Worm (Caenorhabditis elegans) whole organism, early embryonic: Measurements from ENCODE around the gene nspd-7.

Experiments used
- B0310.2 ChIP-seq: sonication (generic microtip); optimal IDR thresholded peaks from 2 replicates; lab custom pipeline; 2016; ENCODE audit warnings: mild to moderate bottlenecking, missing genetic modification characterization, missing compliant biosample characterization
- F13C5.2 ChIP-seq: sonication (generic microtip); optimal IDR thresholded peaks from 2 replicates; lab custom pipeline; 2017; ENCODE audit warnings: mild to moderate bottlenecking, missing genetic modification characterization, inconsistent platforms, missing compliant biosample characterization
- aly-1 ChIP-seq: sonication (generic microtip); optimal IDR thresholded peaks from 2 replicates; lab custom pipeline; 2016; ENCODE audit warnings: missing genetic modification characterization, missing compliant biosample characterization
- ama-1 ChIP-seq: fragments of 150-350 bp; optimal IDR thresholded peaks from 2 replicates; lab custom pipeline; 2014
- ceh-13 ChIP-seq: fragments of 200-800 bp; sonication (Bioruptor generic); optimal IDR thresholded peaks from 2 replicates; lab custom pipeline; 2018; ENCODE audit warnings: mild to moderate bottlenecking, missing genetic modification characterization, missing compliant biosample characterization
- ceh-36 ChIP-seq: sonication (generic microtip); optimal IDR thresholded peaks from 2 replicates; lab custom pipeline; 2016; ENCODE audit warnings: missing genetic modification characterization, inconsistent platforms, missing compliant biosample characterization
- ets-7 ChIP-seq: sonication (generic microtip); optimal IDR thresholded peaks from 2 replicates; lab custom pipeline; 2016; ENCODE audit warnings: missing genotype, missing genetic modification characterization, missing compliant biosample characterization
- flt-1 ChIP-seq: fragments of 200-800 bp; sonication (Bioruptor generic); IDR thresholded peaks from 2 replicates; pipeline ENCODE4 v1.3.6; 2022; ENCODE audit warnings: missing genetic modification characterization, missing compliant biosample characterization
- hmbx-1 ChIP-seq: sonication (generic microtip); optimal IDR thresholded peaks from 2 replicates; lab custom pipeline; 2016; ENCODE audit warnings: mild to moderate bottlenecking, missing genetic modification characterization, missing compliant biosample characterization
- hmg-4 ChIP-seq: fragments of 200-800 bp; sonication (Bioruptor generic); optimal IDR thresholded peaks from 2 replicates; lab custom pipeline; 2018; ENCODE audit warnings: mild to moderate bottlenecking, missing genetic modification characterization, missing compliant biosample characterization
- hnd-1 ChIP-seq: sonication (generic microtip); optimal IDR thresholded peaks from 2 replicates; lab custom pipeline; 2016; ENCODE audit warnings: missing genetic modification characterization, missing compliant biosample characterization
- pes-1 ChIP-seq: fragments of 200-800 bp; sonication (Bioruptor generic); IDR thresholded peaks from 2 replicates; pipeline ENCODE4 v1.3.6; 2022; ENCODE audit warnings: missing genetic modification reagents, missing genetic modification characterization, missing compliant biosample characterization
- scrt-1 ChIP-seq: fragments of 200-800 bp; sonication (Bioruptor generic); IDR thresholded peaks from 2 replicates; pipeline ENCODE4 v1.3.6; 2022; ENCODE audit warnings: missing genetic modification characterization, missing compliant biosample characterization
- sea-1 ChIP-seq: fragments of 200-800 bp; sonication (Bioruptor generic); conservative IDR thresholded peaks from 2 replicates; pipeline ENCODE4 v1.3.6; 2022; ENCODE audit warnings: missing genetic modification characterization, missing compliant biosample characterization
- tbx-11 ChIP-seq: fragments of 200-800 bp; sonication (Bioruptor generic); IDR thresholded peaks from 2 replicates; pipeline ENCODE4 v1.3.6; 2022; ENCODE audit warnings: missing genetic modification characterization, missing compliant biosample characterization
- tbx-37 ChIP-seq: fragments of 200-800 bp; sonication (Bioruptor generic); conservative IDR thresholded peaks from 2 replicates; pipeline ENCODE4 v1.3.6; 2022; ENCODE audit warnings: missing genetic modification reagents, missing genetic modification characterization, missing compliant biosample characterization
- tra-4 ChIP-seq: sonication (generic microtip); optimal IDR thresholded peaks from 2 replicates; lab custom pipeline; 2017; ENCODE audit warnings: missing genetic modification characterization, missing compliant biosample characterization

nspd-7 gene

ce11 chrIV:10242458-10243123 is 26.4 kb downstream of the nspd-7 start:
- TF ChIP-seq hmg-4 (GFP tag; lab: Kevin White, UChicago): no peak
- no peak for TF ChIP-seq ceh-13 (GFP tag; lab: Kevin White, UChicago)
- no peak for TF ChIP-seq hnd-1 (tag; lab: Kevin White, UChicago)
- TF ChIP-seq ama-1: no peak
- no peak for TF ChIP-seq F13C5.2
- TF ChIP-seq hmbx-1 (tag; lab: Kevin White, UChicago): no peak
- TF ChIP-seq scrt-1 (GFP tag; lab: Robert Waterston, UW): no peak
- TF ChIP-seq ceh-36 (tag; lab: Kevin White, UChicago): no peak
- TF ChIP-seq sea-1 (GFP tag; lab: Robert Waterston, UW): no peak
- TF ChIP-seq flt-1 (GFP tag; lab: Robert Waterston, UW): no peak
- TF ChIP-seq B0310.2: no peak
- no peak for TF ChIP-seq tra-4

ce11 chrIV:10241659-10242058 is 27.3 kb downstream of the nspd-7 start, which contains the start of gene lipl-7:
TSS of gene lipl-7 (minus strand) at chrIV:10241823.
- TF ChIP-seq ceh-36 (tag; lab: Kevin White, UChicago) (no peak), B0310.2 (no peak), hnd-1 (tag; lab: Kevin White, UChicago) (no peak), hmg-4 (GFP tag; lab: Kevin White, UChicago) (no peak), ama-1 (no peak), tbx-37 (no peak), sea-1 (GFP tag; lab: Robert Waterston, UW) (no peak), F13C5.2 (no peak), pes-1 (GFP tag; lab: Robert Waterston, UW) (no peak), flt-1 (GFP tag; lab: Robert Waterston, UW) (no peak), tra-4 (no peak), ceh-13 (GFP tag; lab: Kevin White, UChicago) (no peak), scrt-1 (GFP tag; lab: Robert Waterston, UW) (no peak), ets-7 (tag; lab: Kevin White, UChicago) (no peak), tbx-11 (GFP tag; lab: Robert Waterston, UW) (no peak), hmbx-1 (tag; lab: Kevin White, UChicago) (no peak), aly-1 (tag; lab: Kevin White, UChicago) (no peak)

DNA sequence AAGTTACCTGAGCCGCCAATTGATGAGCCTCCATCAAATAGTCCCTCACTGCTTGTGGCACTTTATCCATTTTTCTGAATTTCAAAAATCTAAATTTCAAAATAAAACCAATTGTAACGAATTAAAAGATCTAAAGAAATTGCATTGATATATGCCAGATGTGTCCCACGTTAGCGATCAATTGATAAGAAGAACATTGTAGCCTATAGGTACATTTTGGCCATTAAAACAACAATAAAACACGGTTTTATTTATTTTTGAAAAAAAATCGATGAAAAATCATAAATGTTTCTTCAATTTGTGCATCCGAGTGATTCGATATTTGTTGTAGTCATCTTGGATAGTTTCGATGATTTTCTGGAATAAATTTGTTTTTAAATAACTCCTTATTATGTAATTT is 29.9 kb downstream of the nspd-7 start, which contains the start of gene ech-8:
Gene ech-8 (minus strand): TSS at position 132 of the 400 bp plus-strand sequence.
- TF ChIP-seq B0310.2 (no peak), tbx-11 (GFP tag; lab: Robert Waterston, UW) (no peak), aly-1 (tag; lab: Kevin White, UChicago) (no peak), sea-1 (GFP tag; lab: Robert Waterston, UW) (no peak), ets-7 (tag; lab: Kevin White, UChicago) (no peak), tbx-37 (no peak), hnd-1 (tag; lab: Kevin White, UChicago) (no peak), scrt-1 (GFP tag; lab: Robert Waterston, UW) (no peak), hmbx-1 (tag; lab: Kevin White, UChicago) (no peak), ceh-13 (GFP tag; lab: Kevin White, UChicago) (no peak), hmg-4 (GFP tag; lab: Kevin White, UChicago) (no peak), F13C5.2 (no peak)

DNA sequence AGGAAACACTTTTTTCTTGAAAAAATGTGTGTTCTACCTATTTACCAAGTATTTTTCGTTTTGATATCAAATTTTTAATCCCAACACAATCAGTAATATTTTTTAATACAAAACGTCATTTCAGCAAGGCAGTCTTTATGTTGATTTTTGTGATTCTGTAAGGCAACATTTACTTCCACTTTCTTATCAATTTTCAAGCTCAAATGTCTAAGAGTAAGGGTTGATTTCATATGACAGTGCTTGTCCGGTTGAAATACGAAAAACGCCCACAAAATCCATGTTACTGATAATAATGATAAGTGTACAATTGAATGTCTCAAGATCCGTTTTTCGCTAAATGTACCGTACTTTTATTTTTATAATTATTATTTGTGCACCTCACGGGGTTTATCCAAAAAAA is 32.9 kb downstream of the nspd-7 start:
- no peak for TF ChIP-seq F13C5.2
- no peak for TF ChIP-seq tbx-37

ce11 chrIV:10235279-10235829 is 33.6 kb downstream of the nspd-7 start, which contains the start of gene ech-9:
TSS of gene ech-9 (minus strand) at chrIV:10235329.
- TF ChIP-seq flt-1 (GFP tag; lab: Robert Waterston, UW) (no peak), ceh-36 (tag; lab: Kevin White, UChicago) (no peak), tbx-11 (GFP tag; lab: Robert Waterston, UW) (no peak), hmbx-1 (tag; lab: Kevin White, UChicago) (no peak), sea-1 (GFP tag; lab: Robert Waterston, UW) (no peak), tbx-37 (no peak), aly-1 (tag; lab: Kevin White, UChicago) (no peak), scrt-1 (GFP tag; lab: Robert Waterston, UW) (no peak)

- TF ChIP-seq F13C5.2 (no peak), ceh-13 (GFP tag; lab: Kevin White, UChicago) (no peak), sea-1 (GFP tag; lab: Robert Waterston, UW) (no peak), scrt-1 (GFP tag; lab: Robert Waterston, UW) (no peak), tra-4 (no peak), tbx-11 (GFP tag; lab: Robert Waterston, UW) (no peak), tbx-37 (no peak), aly-1 (tag; lab: Kevin White, UChicago) (no peak), ama-1 (no peak), ceh-36 (tag; lab: Kevin White, UChicago) (no peak), hnd-1 (tag; lab: Kevin White, UChicago) (no peak), hmbx-1 (tag; lab: Kevin White, UChicago) (no peak), hmg-4 (GFP tag; lab: Kevin White, UChicago) (no peak), B0310.2 (no peak), flt-1 (GFP tag; lab: Robert Waterston, UW) (no peak), ets-7 (tag; lab: Kevin White, UChicago) (no peak), pes-1 (GFP tag; lab: Robert Waterston, UW) (no peak)
Observed at ce11 chrIV:10232456-10232855, 36.5 kb downstream of the nspd-7 start, which contains the start of gene F01G10.4. TSS of gene F01G10.4 (minus strand) at chrIV:10232556.

DNA sequence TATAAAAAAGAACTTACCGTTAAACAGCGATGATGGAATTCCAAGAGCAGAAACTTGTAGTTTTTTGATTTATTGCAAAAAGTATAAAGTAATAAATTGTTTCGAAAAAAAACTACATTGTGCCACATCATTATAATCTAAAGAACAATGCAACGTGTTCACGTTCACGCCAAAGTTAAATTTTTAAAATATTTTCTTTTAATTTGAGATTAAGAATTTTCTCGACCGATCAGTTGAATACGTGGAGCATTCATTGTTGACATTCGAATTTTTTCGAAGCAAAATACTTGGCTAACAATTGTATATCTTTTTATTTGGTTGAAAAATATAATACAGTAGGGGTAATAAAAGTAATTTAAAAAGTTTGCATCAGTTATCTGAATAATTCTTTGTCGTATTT is 38.0 kb downstream of the nspd-7 start, which contains the start of gene F01G10.5:
Gene F01G10.5 (minus strand): TSS at position 101 of the 400 bp plus-strand sequence.
- TF ChIP-seq tra-4 (no peak), sea-1 (GFP tag; lab: Robert Waterston, UW) (no peak), B0310.2 (no peak)
